Fruit fly (Drosophila melanogaster) whole organism, embryonic: ENCODE measurements around the gene CG7685.

Experiments
- Ada2b ChIP-seq: fragments of 200-800 bp; sonication (Bioruptor generic); IDR thresholded peaks from 2 replicates; pipeline ENCODE4 v1.3.6; 2022; ENCODE audit warnings: missing biosample characterization, missing genetic modification characterization
- B-H1 ChIP-seq: fragments of 200-800 bp; sonication (Bioruptor generic); IDR thresholded peaks from 3 replicates; pipeline ENCODE4 v1.3.6; 2022; ENCODE audit warnings: missing biosample characterization, missing genetic modification characterization
- Blimp-1 ChIP-seq: fragments of 200-800 bp; sonication (Bioruptor generic); optimal IDR thresholded peaks from 3 replicates; lab custom pipeline; 2018; ENCODE audit warnings: missing biosample characterization, missing genetic modification characterization, mild to moderate bottlenecking, moderate library complexity, missing genetic modification reagents
- BtbVII ChIP-seq: fragments of 200-800 bp; sonication (Bioruptor generic); optimal IDR thresholded peaks from 3 replicates; lab custom pipeline; 2017; ENCODE audit warnings: missing biosample characterization, mild to moderate bottlenecking, missing genetic modification characterization
- CG10979 ChIP-seq: fragments of 200-800 bp; sonication (Bioruptor generic); optimal IDR thresholded peaks from 2 replicates; lab custom pipeline; 2018; ENCODE audit warnings: missing biosample characterization, mild to moderate bottlenecking, missing genetic modification characterization, moderate library complexity
- CG11398 ChIP-seq: fragments of 200-800 bp; sonication (Bioruptor generic); optimal IDR thresholded peaks from 2 replicates; lab custom pipeline; 2016; ENCODE audit warnings: missing biosample characterization, missing genetic modification characterization
- CG11695 ChIP-seq: fragments of 200-800 bp; sonication (Bioruptor generic); IDR thresholded peaks from 3 replicates; pipeline ENCODE4 v1.3.6; 2022; ENCODE audit warnings: missing biosample characterization, missing genetic modification characterization
- CG12236 ChIP-seq: fragments of 200-800 bp; sonication (Bioruptor generic); optimal IDR thresholded peaks from 2 replicates; lab custom pipeline; 2016; ENCODE audit warnings: missing biosample characterization, missing genetic modification characterization
- CG12391 ChIP-seq: fragments of 200-800 bp; sonication (Bioruptor generic); optimal IDR thresholded peaks from 3 replicates; lab custom pipeline; 2018; ENCODE audit warnings: missing biosample characterization, mild to moderate bottlenecking, missing genetic modification characterization, moderate library complexity
- CG12769 ChIP-seq: fragments of 200-800 bp; sonication (Bioruptor generic); optimal IDR thresholded peaks from 2 replicates; lab custom pipeline; 2019; ENCODE audit warnings: missing biosample characterization, mild to moderate bottlenecking, missing genetic modification characterization, moderate library complexity
- CG13296 ChIP-seq: fragments of 200-800 bp; sonication (Bioruptor generic); optimal IDR thresholded peaks from 3 replicates; lab custom pipeline; 2018; ENCODE audit warnings: missing biosample characterization, mild to moderate bottlenecking, missing genetic modification characterization
- CG14050 ChIP-seq: fragments of 200-800 bp; sonication (Bioruptor generic); IDR thresholded peaks from 3 replicates; pipeline ENCODE4 v1.3.6; 2022; ENCODE audit warnings: missing biosample characterization, missing genetic modification characterization
- CG15696 ChIP-seq: fragments of 200-800 bp; sonication (Bioruptor generic); optimal IDR thresholded peaks from 2 replicates; lab custom pipeline; 2019; ENCODE audit warnings: missing biosample characterization, mild to moderate bottlenecking, missing genetic modification characterization, moderate library complexity
- CG16779 ChIP-seq: fragments of 200-800 bp; sonication (Bioruptor generic); IDR thresholded peaks from 2 replicates; pipeline ENCODE4 v1.3.6; 2022; ENCODE audit warnings: missing biosample characterization, missing genetic modification characterization
- CG17328 ChIP-seq: fragments of 200-800 bp; sonication (Bioruptor generic); IDR thresholded peaks from 2 replicates; pipeline ENCODE4 v1.3.6; 2022; ENCODE audit warnings: missing biosample characterization, missing genetic modification characterization
- CG17612 ChIP-seq: fragments of 200-800 bp; sonication (Bioruptor generic); IDR thresholded peaks from 2 replicates; pipeline ENCODE4 v1.3.6; 2022; ENCODE audit warnings: missing biosample characterization, missing genetic modification characterization
- CG18262 ChIP-seq: fragments of 200-800 bp; optimal IDR thresholded peaks from 3 replicates; lab custom pipeline; 2019; ENCODE audit warnings: missing biosample characterization, mild to moderate bottlenecking, missing genetic modification characterization, moderate library complexity
- CG2202 ChIP-seq: fragments of 200-800 bp; sonication (Bioruptor generic); optimal IDR thresholded peaks from 2 replicates; lab custom pipeline; 2018; ENCODE audit warnings: missing biosample characterization, mild to moderate bottlenecking, missing genetic modification characterization
- CG30020 ChIP-seq: fragments of 200-800 bp; optimal IDR thresholded peaks from 2 replicates; lab custom pipeline; 2019; ENCODE audit warnings: missing biosample characterization, mild to moderate bottlenecking, missing genetic modification characterization, moderate library complexity
- CG31224 ChIP-seq: fragments of 200-800 bp; sonication (Bioruptor generic); IDR thresholded peaks from 2 replicates; pipeline ENCODE4 v1.3.6; 2022; ENCODE audit warnings: missing biosample characterization, missing genetic modification characterization
- CG3281 ChIP-seq: fragments of 200-800 bp; sonication (Bioruptor generic); optimal IDR thresholded peaks from 3 replicates; lab custom pipeline; 2017; ENCODE audit warnings: missing biosample characterization, mild to moderate bottlenecking, missing genetic modification characterization
- CG3407 ChIP-seq: fragments of 200-800 bp; sonication (Bioruptor generic); optimal IDR thresholded peaks from 2 replicates; lab custom pipeline; 2018; ENCODE audit warnings: missing biosample characterization, mild to moderate bottlenecking, missing genetic modification characterization
- CG34376 ChIP-seq: fragments of 200-800 bp; sonication (Bioruptor generic); optimal IDR thresholded peaks from 2 replicates; lab custom pipeline; 2018; ENCODE audit warnings: missing biosample characterization, mild to moderate bottlenecking, missing genetic modification characterization
- CG34422 ChIP-seq: fragments of 200-800 bp; sonication (Bioruptor generic); IDR thresholded peaks from 3 replicates; pipeline ENCODE4 v1.3.6; 2022; ENCODE audit warnings: missing biosample characterization, missing genetic modification characterization
- CG4730 ChIP-seq: fragments of 200-800 bp; sonication (Bioruptor generic); IDR thresholded peaks from 2 replicates; pipeline ENCODE4 v1.3.6; 2022; ENCODE audit warnings: missing biosample characterization, missing genetic modification characterization
- CG6683 ChIP-seq: fragments of 200-800 bp; sonication (Bioruptor generic); optimal IDR thresholded peaks from 2 replicates; lab custom pipeline; 2017; ENCODE audit warnings: missing biosample characterization, mild to moderate bottlenecking, missing genetic modification characterization, missing genetic modification reagents
- CG6813 ChIP-seq: fragments of 200-800 bp; sonication (Bioruptor generic); optimal IDR thresholded peaks from 2 replicates; lab custom pipeline; 2017; ENCODE audit warnings: missing biosample characterization, missing genetic modification characterization, mild to moderate bottlenecking, moderate library complexity, missing genetic modification reagents
- CG8281 ChIP-seq: fragments of 200-800 bp; sonication (Bioruptor generic); optimal IDR thresholded peaks from 2 replicates; lab custom pipeline; 2018; ENCODE audit warnings: missing biosample characterization, mild to moderate bottlenecking, missing genetic modification characterization, moderate library complexity
- CG8290 ChIP-seq, 3 experiments: fragments of 200-800 bp; sonication (Bioruptor generic); optimal IDR thresholded peaks; 2 replicates each; lab custom pipeline; 2016 to 2019; ENCODE audit warnings: missing biosample characterization in 3 of 3, missing genetic modification characterization in 3 of 3, mild to moderate bottlenecking in 2 of 3, moderate library complexity in 1 of 3
- CG9727 ChIP-seq: fragments of 200-800 bp; sonication (Bioruptor generic); optimal IDR thresholded peaks from 3 replicates; lab custom pipeline; 2017; ENCODE audit warnings: missing biosample characterization, mild to moderate bottlenecking, missing genetic modification characterization
- Camta ChIP-seq: fragments of 200-800 bp; sonication (Bioruptor generic); optimal IDR thresholded peaks from 2 replicates; lab custom pipeline; 2016; ENCODE audit warnings: missing biosample characterization, missing genetic modification characterization
- Dp ChIP-seq: fragments of 200-800 bp; sonication (Bioruptor generic); optimal IDR thresholded peaks from 2 replicates; lab custom pipeline; 2018; ENCODE audit warnings: missing biosample characterization, mild to moderate bottlenecking, missing genetic modification characterization, moderate library complexity
- Hey ChIP-seq: fragments of 200-800 bp; sonication (Bioruptor generic); optimal IDR thresholded peaks from 3 replicates; lab custom pipeline; 2018; ENCODE audit warnings: missing biosample characterization, mild to moderate bottlenecking, missing genetic modification characterization
- Hr3 ChIP-seq: fragments of 200-800 bp; sonication (Bioruptor generic); optimal IDR thresholded peaks from 3 replicates; lab custom pipeline; 2016; ENCODE audit warnings: missing biosample characterization, missing genetic modification characterization
- Spps ChIP-seq: fragments of 200-800 bp; sonication (Bioruptor generic); optimal IDR thresholded peaks from 2 replicates; lab custom pipeline; 2018; ENCODE audit warnings: missing biosample characterization, mild to moderate bottlenecking, missing genetic modification characterization
- Tbp ChIP-seq: fragments of >200 bp; optimal IDR thresholded peaks from 2 replicates; lab custom pipeline; 2018; ENCODE audit warnings: missing biosample characterization, missing genetic modification characterization
- bsh ChIP-seq, 2 experiments: fragments of 200-800 bp; sonication (Bioruptor generic); optimal IDR thresholded peaks; 2 replicates each; lab custom pipeline; 2017 to 2018; ENCODE audit warnings: mild to moderate bottlenecking in 2 of 2, missing biosample characterization in 2 of 2, missing genetic modification characterization in 2 of 2, moderate library complexity in 1 of 2
- cg ChIP-seq: fragments of 200-800 bp; sonication (Bioruptor generic); optimal IDR thresholded peaks from 3 replicates; lab custom pipeline; 2019; ENCODE audit warnings: missing biosample characterization, mild to moderate bottlenecking, missing genetic modification characterization, moderate library complexity
- dimm ChIP-seq: fragments of 200-800 bp; sonication (Bioruptor generic); IDR thresholded peaks from 2 replicates; pipeline ENCODE4 v1.3.6; 2022; ENCODE audit warnings: missing biosample characterization, missing genetic modification characterization
- gem ChIP-seq: fragments of 200-800 bp; sonication (Bioruptor generic); optimal IDR thresholded peaks from 2 replicates; lab custom pipeline; 2019; ENCODE audit warnings: missing biosample characterization, mild to moderate bottlenecking, missing genetic modification characterization, moderate library complexity
- h ChIP-seq: fragments of >200 bp; optimal IDR thresholded peaks from 2 replicates; lab custom pipeline; 2017
- ind ChIP-seq: fragments of 200-800 bp; sonication (Bioruptor generic); optimal IDR thresholded peaks from 3 replicates; lab custom pipeline; 2016; ENCODE audit warnings: missing biosample characterization, missing genetic modification characterization
- insv ChIP-seq, 2 experiments: fragments of 200-800 bp; sonication (Bioruptor generic); optimal IDR thresholded peaks; 3 replicates each; lab custom pipeline; 2016 to 2018; ENCODE audit warnings: missing biosample characterization in 2 of 2, missing genetic modification characterization in 2 of 2
- pum ChIP-seq: fragments of 200-800 bp; sonication (Bioruptor generic); optimal IDR thresholded peaks from 2 replicates; lab custom pipeline; 2016; ENCODE audit warnings: missing biosample characterization, missing genetic modification characterization
- slou ChIP-seq: fragments of 200-800 bp; sonication (Bioruptor generic); optimal IDR thresholded peaks from 3 replicates; lab custom pipeline; 2016; ENCODE audit warnings: missing biosample characterization, missing genetic modification characterization
- ssp ChIP-seq: fragments of 200-800 bp; sonication (Bioruptor generic); IDR thresholded peaks from 2 replicates; pipeline ENCODE4 v1.3.6; 2022; ENCODE audit warnings: missing biosample characterization, missing genetic modification characterization
- vfl ChIP-seq: fragments of 200-800 bp; sonication (Bioruptor generic); optimal IDR thresholded peaks from 2 replicates; lab custom pipeline; 2016; ENCODE audit warnings: missing biosample characterization, missing genetic modification characterization
- yki ChIP-seq: fragments of >200 bp; optimal IDR thresholded peaks from 3 replicates; lab custom pipeline; 2018
- z ChIP-seq: fragments of 200-800 bp; sonication (Bioruptor generic); IDR thresholded peaks from 3 replicates; pipeline ENCODE4 v1.3.6; 2022; ENCODE audit warnings: missing biosample characterization, missing genetic modification characterization

CG7685 gene

DNA sequence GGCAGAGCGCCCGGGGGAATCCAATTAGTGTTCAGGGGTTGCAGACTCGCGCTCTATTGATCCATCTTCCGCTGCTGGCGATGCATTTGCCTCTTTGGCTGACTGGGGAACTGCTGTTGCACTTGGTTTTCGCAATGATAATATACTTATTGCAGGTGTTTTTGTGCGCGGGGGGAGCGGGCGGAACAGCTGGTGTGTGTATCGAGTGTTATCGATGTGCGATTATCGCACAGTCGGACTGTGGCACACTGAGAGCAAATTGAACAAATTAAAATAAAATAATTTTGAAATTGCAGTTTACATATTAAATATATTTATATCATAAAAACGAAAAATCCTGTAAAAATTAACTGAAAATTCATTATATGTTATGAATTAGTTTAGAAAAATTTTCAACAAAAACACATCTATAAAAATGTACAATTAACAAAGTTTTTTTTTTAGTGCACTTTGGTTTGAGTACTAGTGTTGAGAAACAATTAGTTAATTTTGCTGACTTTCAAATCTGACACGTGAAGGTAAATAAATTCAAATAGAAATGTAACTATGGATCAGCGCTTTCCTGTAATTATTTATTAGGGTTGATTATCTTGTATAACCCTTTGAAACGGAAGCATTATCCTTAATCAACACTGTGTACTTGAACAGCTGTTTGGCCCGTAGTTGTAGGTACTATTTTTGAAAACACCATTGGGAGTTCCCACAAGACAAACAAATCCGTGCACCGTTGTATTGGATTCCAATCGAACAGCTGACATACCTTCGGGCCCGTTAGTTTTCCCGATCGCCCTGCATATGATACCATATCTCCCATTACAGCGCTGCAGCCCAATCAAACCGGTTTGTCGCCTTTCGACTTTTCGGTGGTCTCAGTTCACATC, 2.0 kb upstream of the CG7685 start, which contains the start of the genes Wdr37 and koko (continued):
- peak; percentile 81 for TF ChIP-seq Camta (GFP tag; lab: Kevin White, UChicago)
- TF ChIP-seq Hey (tag; lab: Kevin White, UChicago): peak; percentile 22
- peak; percentile 59 for TF ChIP-seq CG12236 (GFP tag; lab: Kevin White, UChicago)
- TF ChIP-seq CG16779 (GFP tag; lab: Robert Waterston, UW): no peak
- TF ChIP-seq pum (GFP tag; lab: Kevin White, UChicago): peak; percentile 75
- peak; percentile 91 for TF ChIP-seq CG2202 (tag; lab: Kevin White, UChicago)
- TF ChIP-seq CG3407 (GFP tag; lab: Kevin White, UChicago): peak; percentile 93
- TF ChIP-seq CG30020 (tag; lab: Kevin White, UChicago): peak; percentile 87
- TF ChIP-seq ssp: peak; percentile 95
- peak; percentile 94 for TF ChIP-seq slou (GFP tag; lab: Kevin White, UChicago)
- TF ChIP-seq CG4730 (GFP tag; lab: Robert Waterston, UW): peak; percentile 98
- peak; percentile 88 for TF ChIP-seq CG6813 (GFP tag; lab: Kevin White, UChicago)
- TF ChIP-seq CG34376: peak; percentile 86
- peak; percentile 71 for TF ChIP-seq vfl (GFP tag; lab: Kevin White, UChicago)
- peak; percentile 96 for TF ChIP-seq ind
- TF ChIP-seq B-H1 (GFP tag; lab: Robert Waterston, UW): peak; percentile 95
- peak; percentile 95 for TF ChIP-seq dimm
- TF ChIP-seq CG3281: peak; percentile 94
- TF ChIP-seq Spps (tag; lab: Kevin White, UChicago): peak; percentile 96
- TF ChIP-seq cg (GFP tag; lab: Kevin White, UChicago): no peak
- TF ChIP-seq Dp (GFP tag; lab: Kevin White, UChicago): peak; percentile 49
- no peak for TF ChIP-seq Tbp (GFP tag; lab: Kevin White, UChicago)
- TF ChIP-seq CG8281 (tag; lab: Kevin White, UChicago): peak; percentile 86
- no peak for TF ChIP-seq CG11398 (GFP tag; lab: Kevin White, UChicago)
- peak; percentile 99 for TF ChIP-seq CG12391 (tag; lab: Kevin White, UChicago)
- TF ChIP-seq bsh (GFP tag; optimal IDR thresholded peaks at IDR 0.05; lab: Kevin White, UChicago): peak; percentile 37 to 98
- peak; percentile 96 for TF ChIP-seq CG8290 (GFP tag; optimal IDR thresholded peaks at IDR 0.05; lab: Kevin White, UChicago)
- peak; percentile 9 to 48 for TF ChIP-seq CG8290 (tag; optimal IDR thresholded peaks at IDR 0.05; lab: Kevin White, UChicago)
- TF ChIP-seq CG9727 (GFP tag; lab: Kevin White, UChicago): peak; percentile 99
- peak; percentile 94 for TF ChIP-seq CG17612 (GFP tag; lab: Robert Waterston, UW)
- peak; percentile 95 for TF ChIP-seq Ada2b (GFP tag; lab: Robert Waterston, UW)
- TF ChIP-seq CG10979 (tag; lab: Kevin White, UChicago): peak; percentile 98
- TF ChIP-seq CG17328 (GFP tag; lab: Robert Waterston, UW): peak; percentile 97
- peak; percentile 99 for TF ChIP-seq Hr3 (GFP tag; lab: Kevin White, UChicago)
- peak; percentile 95 for TF ChIP-seq CG14050 (GFP tag; lab: Robert Waterston, UW)
- peak; percentile 99 for TF ChIP-seq gem (tag; lab: Kevin White, UChicago)
- TF ChIP-seq z (GFP tag; lab: Robert Waterston, UW): 0 out of 3 replicates have a peak, but pooled peaks have one; percentile 8
- peak; percentile 94 for TF ChIP-seq Blimp-1
- TF ChIP-seq h (lab: Kevin White, UChicago): no peak
- peak; percentile 93 for TF ChIP-seq BtbVII (GFP tag; lab: Kevin White, UChicago)
- peak; percentile 94 for TF ChIP-seq CG31224 (GFP tag; lab: Robert Waterston, UW)
- TF ChIP-seq CG12769 (tag; lab: Kevin White, UChicago): peak; percentile 54
- TF ChIP-seq CG34422: peak; percentile 98
- peak; percentile 98 for TF ChIP-seq CG18262 (tag; lab: Kevin White, UChicago)
- peak; percentile 99 for TF ChIP-seq CG11695 (GFP tag; lab: Robert Waterston, UW)
- peak; percentile 97 for TF ChIP-seq CG15696 (tag; lab: Kevin White, UChicago)
- TF ChIP-seq yki (lab: Kevin White, UChicago): no peak
- TF ChIP-seq CG13296 (GFP tag; lab: Kevin White, UChicago): peak; percentile 90
- peak in 1 of 2 experiments; percentile 85 for TF ChIP-seq insv (GFP tag; optimal IDR thresholded peaks at IDR 0.05; lab: Kevin White, UChicago)
- TF ChIP-seq CG6683 (GFP tag; lab: Kevin White, UChicago): peak; percentile 94
